Fruit fly (Drosophila melanogaster) whole organism, embryonic: Measurements from ENCODE around the gene Spn28B.

Experiments
- Asciz ChIP-seq: fragments of 200-800 bp; sonication (Bioruptor generic); optimal IDR thresholded peaks from 2 replicates; lab custom pipeline; 2017; ENCODE audit warnings: missing biosample characterization, mild to moderate bottlenecking, missing genetic modification characterization, missing genetic modification reagents
- Blimp-1 ChIP-seq: fragments of 200-800 bp; sonication (Bioruptor generic); optimal IDR thresholded peaks from 3 replicates; lab custom pipeline; 2018; ENCODE audit warnings: missing biosample characterization, missing genetic modification characterization, mild to moderate bottlenecking, moderate library complexity, missing genetic modification reagents
- CG1024 ChIP-seq: fragments of 200-800 bp; sonication (Bioruptor generic); IDR thresholded peaks from 2 replicates; pipeline ENCODE4 v1.3.6; 2022; ENCODE audit warnings: missing biosample characterization, missing genetic modification characterization
- CG10274 ChIP-seq: fragments of 200-800 bp; sonication (Bioruptor generic); optimal IDR thresholded peaks from 3 replicates; lab custom pipeline; 2017; ENCODE audit warnings: missing biosample characterization, mild to moderate bottlenecking, missing genetic modification characterization
- CG10959 ChIP-seq: fragments of 200-800 bp; sonication (Bioruptor generic); IDR thresholded peaks from 2 replicates; pipeline ENCODE4 v1.3.6; 2022; ENCODE audit warnings: missing biosample characterization, missing genetic modification characterization
- CG15011 ChIP-seq: fragments of 200-800 bp; sonication (Bioruptor generic); optimal IDR thresholded peaks from 3 replicates; lab custom pipeline; 2018; ENCODE audit warnings: missing biosample characterization, mild to moderate bottlenecking, missing genetic modification characterization
- CG18262 ChIP-seq: fragments of 200-800 bp; optimal IDR thresholded peaks from 3 replicates; lab custom pipeline; 2019; ENCODE audit warnings: missing biosample characterization, mild to moderate bottlenecking, missing genetic modification characterization, moderate library complexity
- CG2889 ChIP-seq: fragments of 200-800 bp; sonication (Bioruptor generic); IDR thresholded peaks from 3 replicates; pipeline ENCODE4 v1.3.6; 2022; ENCODE audit warnings: missing biosample characterization, missing genetic modification characterization
- CG30431 ChIP-seq: fragments of 200-800 bp; sonication (Bioruptor generic); optimal IDR thresholded peaks from 2 replicates; lab custom pipeline; 2017; ENCODE audit warnings: missing biosample characterization, missing genetic modification characterization
- CG31441 ChIP-seq: fragments of 200-800 bp; sonication (Bioruptor generic); IDR thresholded peaks from 2 replicates; pipeline ENCODE4 v1.3.6; 2022; ENCODE audit warnings: missing biosample characterization, missing genetic modification characterization
- CG4360 ChIP-seq: fragments of 200-800 bp; sonication (Bioruptor generic); IDR thresholded peaks from 2 replicates; pipeline ENCODE4 v1.3.6; 2022; ENCODE audit warnings: missing biosample characterization, missing genetic modification characterization
- CG43689 ChIP-seq: fragments of 200-800 bp; sonication (Bioruptor generic); IDR thresholded peaks from 2 replicates; pipeline ENCODE4 v1.3.6; 2022; ENCODE audit warnings: missing biosample characterization, missing genetic modification characterization
- CG6854 ChIP-seq: fragments of 200-800 bp; sonication (Bioruptor generic); optimal IDR thresholded peaks from 3 replicates; lab custom pipeline; 2017; ENCODE audit warnings: missing biosample characterization, mild to moderate bottlenecking, missing genetic modification characterization
- CG8388 ChIP-seq: fragments of 200-800 bp; sonication (Bioruptor generic); optimal IDR thresholded peaks from 2 replicates; lab custom pipeline; 2019; ENCODE audit warnings: missing biosample characterization, mild to moderate bottlenecking, missing genetic modification characterization, moderate library complexity
- Deaf1 ChIP-seq: fragments of 200-800 bp; optimal IDR thresholded peaks from 3 replicates; lab custom pipeline; 2019; ENCODE audit warnings: missing biosample characterization, mild to moderate bottlenecking, missing genetic modification characterization, moderate library complexity
- Dll ChIP-seq: fragments of 200-800 bp; sonication (Bioruptor generic); IDR thresholded peaks from 4 replicates; pipeline ENCODE4 v1.3.6; 2022; ENCODE audit warnings: missing biosample characterization, missing genetic modification characterization; ENCODE audit not compliant: partially characterized antibody
- Drgx ChIP-seq: fragments of 200-800 bp; sonication (Bioruptor generic); IDR thresholded peaks from 2 replicates; pipeline ENCODE4 v1.3.6; 2022; ENCODE audit warnings: missing biosample characterization, missing genetic modification characterization
- E2f1 ChIP-seq: fragments of 200-800 bp; sonication (Bioruptor generic); IDR thresholded peaks from 2 replicates; pipeline ENCODE4 v1.3.6; 2022; ENCODE audit warnings: missing biosample characterization, missing genetic modification characterization
- Eip74EF ChIP-seq, 2 experiments: fragments of 200-800 bp in 1 of 2; fragments of >200 bp in 1 of 2; sonication (Bioruptor generic) in 1 of 2; optimal IDR thresholded peaks; 2 replicates each; lab custom pipeline; 2017 to 2019; ENCODE audit warnings: missing biosample characterization in 2 of 2, missing genetic modification characterization in 2 of 2, mild to moderate bottlenecking in 1 of 2, moderate library complexity in 1 of 2
- GATAe ChIP-seq: fragments of 200-800 bp; sonication (Bioruptor generic); conservative IDR thresholded peaks from 2 replicates; pipeline ENCODE4 v1.3.6; 2022; ENCODE audit warnings: missing biosample characterization, missing genetic modification characterization
- Lhr ChIP-seq: fragments of 200-800 bp; sonication (Bioruptor generic); optimal IDR thresholded peaks from 3 replicates; lab custom pipeline; 2017; ENCODE audit warnings: mild to moderate bottlenecking, missing biosample characterization, missing genetic modification reagents, missing genetic modification characterization
- NC2β ChIP-seq: fragments of 200-800 bp; sonication (Bioruptor generic); optimal IDR thresholded peaks from 2 replicates; lab custom pipeline; 2016; ENCODE audit warnings: missing biosample characterization, missing genetic modification characterization
- Nf-YB ChIP-seq: fragments of 200-800 bp; sonication (Bioruptor generic); optimal IDR thresholded peaks from 3 replicates; lab custom pipeline; 2019; ENCODE audit warnings: missing biosample characterization, mild to moderate bottlenecking, missing genetic modification characterization, moderate library complexity
- Poxn ChIP-seq: fragments of 200-800 bp; sonication (Bioruptor generic); IDR thresholded peaks from 2 replicates; pipeline ENCODE4 v1.3.6; 2022; ENCODE audit warnings: missing biosample characterization, missing genetic modification characterization
- Side ChIP-seq: fragments of 200-800 bp; sonication (Bioruptor generic); optimal IDR thresholded peaks from 2 replicates; lab custom pipeline; 2016; ENCODE audit warnings: missing biosample characterization, missing genetic modification characterization
- Sry-β ChIP-seq: fragments of 200-800 bp; sonication (Bioruptor generic); optimal IDR thresholded peaks from 2 replicates; lab custom pipeline; 2018; ENCODE audit warnings: missing biosample characterization, mild to moderate bottlenecking, missing genetic modification characterization, moderate library complexity
- Stat92E ChIP-seq, 3 experiments: fragments of >200 bp in 2 of 3; fragments of 200-800 bp in 1 of 3; sonication (Bioruptor generic) in 1 of 3; optimal IDR thresholded peaks; 2 replicates each; lab custom pipeline; 2017 to 2019; ENCODE audit warnings: missing biosample characterization in 3 of 3, missing genetic modification characterization in 3 of 3, mild to moderate bottlenecking in 1 of 3, moderate library complexity in 1 of 3
- Xrp1 ChIP-seq: fragments of 200-800 bp; sonication (Bioruptor generic); IDR thresholded peaks from 2 replicates; pipeline ENCODE4 v1.3.6; 2022; ENCODE audit warnings: missing biosample characterization, missing genetic modification characterization
- al ChIP-seq: fragments of 200-800 bp; sonication (Bioruptor generic); IDR thresholded peaks from 2 replicates; pipeline ENCODE4 v1.3.6; 2022; ENCODE audit warnings: missing biosample characterization, missing genetic modification characterization
- ase ChIP-seq: fragments of 200-800 bp; sonication (Bioruptor generic); IDR thresholded peaks from 3 replicates; pipeline ENCODE4 v1.3.6; 2022; ENCODE audit warnings: missing biosample characterization, missing genetic modification characterization
- cato ChIP-seq: fragments of 200-800 bp; sonication (Bioruptor generic); optimal IDR thresholded peaks from 2 replicates; lab custom pipeline; 2016; ENCODE audit warnings: missing biosample characterization, missing genetic modification characterization, borderline replicate concordance
- caup ChIP-seq: fragments of 200-800 bp; sonication (Bioruptor generic); optimal IDR thresholded peaks from 3 replicates; lab custom pipeline; 2017; ENCODE audit warnings: missing biosample characterization, mild to moderate bottlenecking, missing genetic modification characterization, moderate library complexity; ENCODE audit not compliant: severe bottlenecking
- croc ChIP-seq: fragments of 200-800 bp; sonication (Bioruptor generic); conservative IDR thresholded peaks from 3 replicates; pipeline ENCODE4 v1.3.6; 2022; ENCODE audit warnings: missing biosample characterization, missing genetic modification characterization
- crol ChIP-seq: fragments of 200-800 bp; sonication (Bioruptor generic); IDR thresholded peaks from 2 replicates; pipeline ENCODE4 v1.3.6; 2022; ENCODE audit warnings: missing biosample characterization, missing genetic modification characterization
- gem ChIP-seq: fragments of 200-800 bp; sonication (Bioruptor generic); optimal IDR thresholded peaks from 2 replicates; lab custom pipeline; 2019; ENCODE audit warnings: missing biosample characterization, mild to moderate bottlenecking, missing genetic modification characterization, moderate library complexity
- gro ChIP-seq: fragments of 200-800 bp; sonication (Bioruptor generic); optimal IDR thresholded peaks from 2 replicates; lab custom pipeline; 2016; ENCODE audit warnings: missing biosample characterization, missing genetic modification characterization
- gsb-n ChIP-seq: fragments of 200-800 bp; sonication (Bioruptor generic); optimal IDR thresholded peaks from 3 replicates; lab custom pipeline; 2018; ENCODE audit warnings: missing biosample characterization, mild to moderate bottlenecking, missing genetic modification characterization
- jigr1 ChIP-seq: fragments of 200-800 bp; sonication (Bioruptor generic); IDR thresholded peaks from 3 replicates; pipeline ENCODE4 v1.3.6; 2022; ENCODE audit warnings: missing biosample characterization, missing genetic modification characterization
- jing ChIP-seq: fragments of 200-800 bp; sonication (Bioruptor generic); optimal IDR thresholded peaks from 2 replicates; lab custom pipeline; 2018; ENCODE audit warnings: missing biosample characterization, mild to moderate bottlenecking, missing genetic modification characterization
- jumu ChIP-seq: fragments of 200-800 bp; sonication (Bioruptor generic); optimal IDR thresholded peaks from 3 replicates; lab custom pipeline; 2016; ENCODE audit warnings: missing biosample characterization, missing genetic modification characterization
- kay ChIP-seq: fragments of 200-800 bp; sonication (Bioruptor generic); optimal IDR thresholded peaks from 2 replicates; lab custom pipeline; 2016; ENCODE audit warnings: missing biosample characterization, missing genetic modification characterization
- klu ChIP-seq: fragments of 200-800 bp; sonication (Bioruptor generic); IDR thresholded peaks from 2 replicates; pipeline ENCODE4 v1.3.6; 2022; ENCODE audit warnings: missing biosample characterization, missing genetic modification characterization
- pb ChIP-seq: fragments of 200-800 bp; sonication (Bioruptor generic); optimal IDR thresholded peaks from 3 replicates; lab custom pipeline; 2016; ENCODE audit warnings: missing biosample characterization, missing genetic modification characterization
- pnt ChIP-seq: fragments of 200-800 bp; sonication (Bioruptor generic); optimal IDR thresholded peaks from 3 replicates; lab custom pipeline; 2016; ENCODE audit warnings: missing biosample characterization, missing genetic modification characterization
- slou ChIP-seq: fragments of 200-800 bp; sonication (Bioruptor generic); optimal IDR thresholded peaks from 3 replicates; lab custom pipeline; 2016; ENCODE audit warnings: missing biosample characterization, missing genetic modification characterization
- ssp ChIP-seq: fragments of 200-800 bp; sonication (Bioruptor generic); IDR thresholded peaks from 2 replicates; pipeline ENCODE4 v1.3.6; 2022; ENCODE audit warnings: missing biosample characterization, missing genetic modification characterization
- tap ChIP-seq: fragments of 200-800 bp; optimal IDR thresholded peaks from 3 replicates; lab custom pipeline; 2019; ENCODE audit warnings: missing biosample characterization, mild to moderate bottlenecking, missing genetic modification characterization, moderate library complexity
- tgo ChIP-seq: fragments of 200-800 bp; sonication (Bioruptor generic); IDR thresholded peaks from 3 replicates; pipeline ENCODE4 v1.3.6; 2022; ENCODE audit warnings: missing biosample characterization, missing genetic modification characterization
- tna ChIP-seq: fragments of 200-800 bp; sonication (Bioruptor generic); IDR thresholded peaks from 2 replicates; pipeline ENCODE4 v1.3.6; 2022; ENCODE audit warnings: missing biosample characterization, missing genetic modification characterization; ENCODE audit not compliant: partially characterized antibody
- tup ChIP-seq: fragments of 200-800 bp; sonication (Bioruptor generic); optimal IDR thresholded peaks from 2 replicates; lab custom pipeline; 2016; ENCODE audit warnings: missing biosample characterization, mild to moderate bottlenecking, missing genetic modification characterization, moderate library complexity
- wdn ChIP-seq: fragments of 200-800 bp; sonication (Bioruptor generic); IDR thresholded peaks from 2 replicates; pipeline ENCODE4 v1.3.6; 2022; ENCODE audit warnings: missing biosample characterization, missing genetic modification characterization
- yki ChIP-seq: fragments of >200 bp; optimal IDR thresholded peaks from 3 replicates; lab custom pipeline; 2018

Gene Spn28B

dm6 chr2L:7601875-7602274 lies 20.2 kb downstream of the Spn28B start (continued):
- TF ChIP-seq Nf-YB (GFP tag; lab: Kevin White, UChicago) (no peak), CG10274 (GFP tag; lab: Kevin White, UChicago) (no peak), tgo (GFP tag; lab: Robert Waterston, UW) (peak; percentile 42; the same call in 1 of the 3 replicates), tna (no peak), Sry-β (GFP tag; lab: Kevin White, UChicago) (no peak), jing (no peak), CG4360 (GFP tag; lab: Robert Waterston, UW) (no peak), slou (GFP tag; lab: Kevin White, UChicago) (no peak), Stat92E (GFP tag; optimal IDR thresholded peaks at IDR 0.05; lab: Kevin White, UChicago) (no peak), CG10959 (GFP tag; lab: Robert Waterston, UW) (no peak), klu (GFP tag; lab: Robert Waterston, UW) (no peak), CG43689 (GFP tag; lab: Robert Waterston, UW) (no peak), CG8388 (GFP tag; lab: Kevin White, UChicago) (no peak), Lhr (GFP tag; lab: Kevin White, UChicago) (no peak), Poxn (GFP tag; lab: Robert Waterston, UW) (no peak), kay (GFP tag; lab: Kevin White, UChicago) (no peak), Blimp-1 (no peak), ssp (GFP tag; lab: Robert Waterston, UW) (no peak), Xrp1 (peak; percentile 29; the same call in 1 of the 2 replicates), CG1024 (GFP tag; lab: Robert Waterston, UW) (no peak), CG31441 (GFP tag; lab: Robert Waterston, UW) (no peak), CG6854 (no peak), NC2β (GFP tag; lab: Kevin White, UChicago) (no peak), jumu (GFP tag; lab: Kevin White, UChicago) (no peak), jigr1 (GFP tag; lab: Robert Waterston, UW) (no peak), yki (lab: Kevin White, UChicago) (no peak), ase (GFP tag; lab: Robert Waterston, UW) (no peak), gro (GFP tag; lab: Kevin White, UChicago) (peak; percentile 65), croc (GFP tag; lab: Robert Waterston, UW) (no peak), cato (GFP tag; lab: Kevin White, UChicago) (no peak), wdn (GFP tag; lab: Robert Waterston, UW) (no peak), Side (GFP tag; lab: Kevin White, UChicago) (no peak), gem (tag; lab: Kevin White, UChicago) (peak; percentile 58), al (GFP tag; lab: Robert Waterston, UW) (peak; percentile 46), pnt (GFP tag; lab: Kevin White, UChicago) (no peak), Eip74EF (GFP tag; optimal IDR thresholded peaks at IDR 0.05; lab: Kevin White, UChicago) (no peak), gsb-n (tag; lab: Kevin White, UChicago) (no peak), Asciz (GFP tag; lab: Kevin White, UChicago) (no peak), tup (GFP tag; lab: Kevin White, UChicago) (no peak), pb (GFP tag; lab: Kevin White, UChicago) (no peak), CG15011 (GFP tag; lab: Kevin White, UChicago) (no peak), CG2889 (no peak), caup (GFP tag; lab: Kevin White, UChicago) (peak; percentile 30), CG18262 (tag; lab: Kevin White, UChicago) (peak; percentile 4), GATAe (GFP tag; lab: Robert Waterston, UW) (no peak), CG30431 (GFP tag; lab: Kevin White, UChicago) (no peak), tap (tag; lab: Kevin White, UChicago) (no peak), Drgx (GFP tag; lab: Robert Waterston, UW) (peak; percentile 80), Deaf1 (no peak), E2f1 (GFP tag; lab: Robert Waterston, UW) (0 out of 2 replicates have a peak, but pooled peaks have one; percentile 18), Dll (no peak), crol (no peak)
